Worm (Caenorhabditis elegans): ENCODE results near the gene Y39A1A.3.

Gene Y39A1A.3

ce11 chrIII:10633403-10633674 is 37.1 kb upstream of the Y39A1A.3 start, which contains the start of gene Y39A1A.9:
Gene Y39A1A.9, minus strand, starts transcription at chrIII:10633501.
- TF ChIP-seq K09A11.1 (tag; optimal IDR thresholded peaks at IDR 0.05; ENCODE audit: insufficient read depth), result no peak
- no peak for TF ChIP-seq npax-4 (tag; optimal IDR thresholded peaks at IDR 0.05)

ce11 chrIII:10632590-10633402 is 36.5 kb upstream of the Y39A1A.3 start, which contains the start of gene Y39A1A.10:
Gene Y39A1A.10, plus strand, starts transcription at chrIII:10632728.
- peak; percentile 0 for TF ChIP-seq tbx-2 (tag; optimal IDR thresholded peaks at IDR 0.05)
- no peak for TF ChIP-seq madf-2 (tag; optimal IDR thresholded peaks at IDR 0.05)

- no peak for TF ChIP-seq F13H6.1 (tag; optimal IDR thresholded peaks at IDR 0.05)
- no peak for TF ChIP-seq dmd-4 (tag; optimal IDR thresholded peaks at IDR 0.05; ENCODE audit: borderline replicate concordance)
- no peak for TF ChIP-seq dve-1 (tag; optimal IDR thresholded peaks at IDR 0.05)
- TF ChIP-seq unc-42 (tag; optimal IDR thresholded peaks at IDR 0.05), result no peak
- TF ChIP-seq ceh-9 (tag; optimal IDR thresholded peaks at IDR 0.05), result no peak
- no peak for TF ChIP-seq elt-2 (tag; optimal IDR thresholded peaks at IDR 0.05)
- TF ChIP-seq ceh-19 (GFP tag; optimal IDR thresholded peaks at IDR 0.05), result no peak
- no peak for TF ChIP-seq elt-4 (tag; optimal IDR thresholded peaks at IDR 0.05)
- TF ChIP-seq npax-4 (tag; optimal IDR thresholded peaks at IDR 0.05), result no peak
- TF ChIP-seq nfya-1 (tag; optimal IDR thresholded peaks at IDR 0.05), result no peak
- TF ChIP-seq odd-2 (tag; optimal IDR thresholded peaks at IDR 0.05), result no peak
- TF ChIP-seq ceh-48 (tag; optimal IDR thresholded peaks at IDR 0.05), result no peak
- TF ChIP-seq tbx-7 (tag; optimal IDR thresholded peaks at IDR 0.05), result no peak
- TF ChIP-seq fkh-10 (GFP tag; optimal IDR thresholded peaks at IDR 0.05), result no peak
- TF ChIP-seq ceh-2 (tag; optimal IDR thresholded peaks at IDR 0.05), result no peak
- no peak for TF ChIP-seq sdc-2 (tag; optimal IDR thresholded peaks at IDR 0.05)
- TF ChIP-seq rnt-1 (tag; optimal IDR thresholded peaks at IDR 0.05), result no peak
- TF ChIP-seq eyg-1 (tag; optimal IDR thresholded peaks at IDR 0.05), result no peak
- no peak for TF ChIP-seq madf-2 (tag; optimal IDR thresholded peaks at IDR 0.05)
- TF ChIP-seq C38D4.7 (GFP tag; optimal IDR thresholded peaks at IDR 0.05), result no peak
Observed at ce11 chrIII:10631870-10632509, 35.7 kb upstream of the Y39A1A.3 start.

- no peak for TF ChIP-seq mec-3 (tag; optimal IDR thresholded peaks at IDR 0.05; ENCODE audit: borderline replicate concordance)
- TF ChIP-seq nhr-11 (tag; optimal IDR thresholded peaks at IDR 0.05), result no peak
- TF ChIP-seq syd-9 (tag; optimal IDR thresholded peaks at IDR 0.05), result no peak
- no peak for TF ChIP-seq pat-9 (tag; optimal IDR thresholded peaks at IDR 0.05)
Observed at ce11 chrIII:10629795-10630194, 33.5 kb upstream of the Y39A1A.3 start.

ce11 chrIII:10629043-10629442 is 32.8 kb upstream of the Y39A1A.3 start, which contains the start of gene swt-4:
Gene swt-4, minus strand, starts transcription at chrIII:10629143.
- TF ChIP-seq ceh-14 (tag; optimal IDR thresholded peaks at IDR 0.05) (no peak), ceh-6 (GFP tag; optimal IDR thresholded peaks at IDR 0.05) (no peak), ceh-48 (tag; optimal IDR thresholded peaks at IDR 0.05) (no peak), nhr-232 (tag; optimal IDR thresholded peaks at IDR 0.05) (no peak), pat-9 (tag; optimal IDR thresholded peaks at IDR 0.05) (no peak), sox-2 (GFP tag; IDR thresholded peaks at IDR 0.05) (no peak), ama-1 (optimal IDR thresholded peaks at IDR 0.05) (no peak), ceh-2 (tag; optimal IDR thresholded peaks at IDR 0.05) (no peak), unc-86 (tag; optimal IDR thresholded peaks at IDR 0.05) (no peak), gmeb-2 (tag; optimal IDR thresholded peaks at IDR 0.05) (no peak), elt-2 (tag; optimal IDR thresholded peaks at IDR 0.05) (no peak), sdc-2 (tag; optimal IDR thresholded peaks at IDR 0.05) (no peak), T23F11.4 (GFP tag; optimal IDR thresholded peaks at IDR 0.05) (no peak), nhr-11 (tag; optimal IDR thresholded peaks at IDR 0.05) (no peak), ceh-34 (tag; optimal IDR thresholded peaks at IDR 0.05) (no peak), ttx-3 (tag; optimal IDR thresholded peaks at IDR 0.05) (no peak), C38D4.7 (GFP tag; optimal IDR thresholded peaks at IDR 0.05) (no peak), ceh-24 (tag; optimal IDR thresholded peaks at IDR 0.05) (no peak), pha-2 (tag; optimal IDR thresholded peaks at IDR 0.05) (no peak)

Measured in whole organism, late embryonic.